Worm (Caenorhabditis elegans) whole organism, L1 larva: ENCODE data around the gene H11E01.3.

Experiments used
- alr-1 ChIP-seq: fragments of 200-800 bp; sonication (Bioruptor generic); optimal IDR thresholded peaks from 2 replicates; lab custom pipeline; 2018; ENCODE audit warnings: borderline replicate concordance, mild to moderate bottlenecking, missing genetic modification characterization, missing compliant biosample characterization
- lin-15B ChIP-seq: fragments of 150-350 bp; sonication (generic microtip); optimal IDR thresholded peaks from 3 replicates; lab custom pipeline; 2014; ENCODE audit warnings: missing biosample characterization, missing genetic modification characterization
- nhr-12 ChIP-seq: sonication (generic microtip); optimal IDR thresholded peaks from 2 replicates; lab custom pipeline; 2017; ENCODE audit warnings: missing biosample characterization, missing genetic modification characterization
- nhr-28 ChIP-seq: fragments of 150-350 bp; optimal IDR thresholded peaks from 2 replicates; lab custom pipeline; 2014; ENCODE audit warnings: missing biosample characterization, missing genetic modification characterization
- snpc-4 ChIP-seq: fragments of 150-350 bp; optimal IDR thresholded peaks from 2 replicates; lab custom pipeline; 2014; ENCODE audit warnings: missing biosample characterization, missing genetic modification characterization
- unc-62 ChIP-seq: fragments of 150-350 bp; optimal IDR thresholded peaks from 2 replicates; lab custom pipeline; 2014; ENCODE audit warnings: missing biosample characterization, missing genetic modification reagents, missing genetic modification characterization
- ztf-11 ChIP-seq, 2 experiments: sonication (generic microtip); optimal IDR thresholded peaks; 2 replicates each; lab custom pipeline; 2016 to 2017; ENCODE audit warnings: missing genetic modification characterization in 2 of 2, missing biosample characterization in 1 of 2, missing compliant biosample characterization in 1 of 2

DNA sequence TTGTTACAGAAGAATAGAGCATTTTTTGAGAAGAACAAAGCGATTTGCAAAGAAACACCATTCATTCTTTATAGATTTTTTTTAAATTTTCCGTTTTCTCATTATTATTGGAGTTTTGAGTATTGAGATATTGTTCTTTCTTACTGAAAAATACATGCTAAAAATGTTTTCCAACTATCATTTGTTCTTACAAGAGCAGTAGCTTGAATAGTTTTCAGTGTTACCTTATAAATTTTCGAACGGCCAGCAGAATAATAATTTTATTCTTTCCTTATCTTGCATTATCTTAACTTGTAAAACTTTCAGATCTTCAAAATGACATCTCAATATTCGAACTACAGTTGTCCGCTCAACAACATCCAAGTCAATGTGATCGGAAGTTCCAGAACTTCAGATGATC, 50.5 kb downstream of the H11E01.3 start, which contains the start of gene tbx-32:
- TF ChIP-seq nhr-28 (no peak), nhr-12 (tag; lab: Kevin White, UChicago) (no peak), ztf-11 (tag; optimal IDR thresholded peaks at IDR 0.05; lab: Kevin White, UChicago) (no peak), snpc-4 (tag; lab: Kevin White, UChicago) (no peak), alr-1 (no peak), lin-15B (tag; lab: Kevin White, UChicago) (no peak), unc-62 (GFP tag; lab: Kevin White, UChicago) (no peak)
